Fruit fly (Drosophila melanogaster): ENCODE measurements around the gene Gbeta13F.
A peak's percentile ranks its signal among the peaks of the same experiment; 100 is the strongest.

Gene Gbeta13F

DNA sequence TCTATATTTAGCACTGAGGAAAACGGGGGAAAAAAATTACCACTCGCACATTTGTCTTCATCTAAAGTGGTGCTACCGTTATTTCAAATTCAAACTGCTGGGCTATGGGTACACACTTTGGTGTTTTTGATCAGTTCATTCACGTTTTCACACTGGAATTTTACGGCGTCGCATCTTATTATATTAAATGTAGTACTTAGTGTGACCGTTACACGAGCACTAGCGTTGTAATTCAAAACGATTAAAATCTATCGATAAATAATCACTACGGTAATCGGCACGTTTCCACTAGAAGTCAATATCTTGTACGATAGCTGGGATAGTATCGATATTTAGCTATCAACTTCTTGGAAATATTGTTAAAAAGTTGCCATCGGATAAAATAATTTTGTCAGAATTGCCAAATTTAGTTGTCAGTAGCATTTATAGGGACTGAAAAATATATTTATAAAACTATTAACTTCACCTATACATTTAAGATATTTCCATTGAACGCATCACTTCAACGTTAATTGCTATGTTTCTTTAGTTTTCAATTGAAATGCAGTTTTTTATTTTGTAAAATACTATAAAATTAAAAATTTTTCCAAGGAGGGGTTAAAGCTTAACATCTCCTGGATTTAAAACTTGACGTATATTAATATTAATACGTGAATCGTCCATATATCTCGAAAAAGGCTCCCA, 2.2 kb upstream of the Gbeta13F start, which contains the start of the genes CG46440 and Myb (continued):
- TF ChIP-seq CG14860 (GFP tag; IDR thresholded peaks at IDR 0.05; ENCODE audit: partially characterized antibody) (peak; percentile 74), CG15514 (GFP tag; optimal IDR thresholded peaks at IDR 0.05) (peak; percentile 18), CG34376 (GFP tag; optimal IDR thresholded peaks at IDR 0.05) (no peak), CG14710 (tag; optimal IDR thresholded peaks at IDR 0.05) (peak; percentile 24), Rx (GFP tag; IDR thresholded peaks at IDR 0.05) (no peak), inv (GFP tag; IDR thresholded peaks at IDR 0.05; ENCODE audit: partially characterized antibody) (peak; percentile 85), CG42726 (GFP tag; IDR thresholded peaks at IDR 0.05; ENCODE audit: partially characterized antibody) (peak; percentile 75; the same call in 1 of the 2 replicates), vnd (GFP tag; IDR thresholded peaks at IDR 0.05; ENCODE audit: partially characterized antibody) (peak; percentile 83), CG14014 (GFP tag; IDR thresholded peaks at IDR 0.05) (no peak), HmgZ (tag; optimal IDR thresholded peaks at IDR 0.05) (peak; percentile 14), chinmo (GFP tag; IDR thresholded peaks at IDR 0.05; ENCODE audit: partially characterized antibody) (peak; percentile 64; the same call in 1 of the 4 replicates), vvl (GFP tag; IDR thresholded peaks at IDR 0.05) (peak; percentile 37; the same call in 1 of the 2 replicates), wek (GFP tag; optimal IDR thresholded peaks at IDR 0.05) (peak; percentile 12), vfl (GFP tag; optimal IDR thresholded peaks at IDR 0.05) (no peak), GATAe (GFP tag; conservative IDR thresholded peaks at IDR 0.05) (no peak), CG9797 (GFP tag; optimal IDR thresholded peaks at IDR 0.05) (peak; percentile 59), cad (GFP tag; optimal IDR thresholded peaks at IDR 0.05) (no peak), hb (GFP tag; IDR thresholded peaks at IDR 0.05; ENCODE audit: partially characterized antibody) (peak; percentile 82), cg (GFP tag; optimal IDR thresholded peaks at IDR 0.05) (no peak), mam (GFP tag; optimal IDR thresholded peaks at IDR 0.05) (peak; percentile 5), Dref (GFP tag; IDR thresholded peaks at IDR 0.05) (peak; percentile 88), gt (GFP tag; IDR thresholded peaks at IDR 0.05) (no peak), BEAF-32 (GFP tag; optimal IDR thresholded peaks at IDR 0.05) (peak; percentile 83), Doc3 (GFP tag; IDR thresholded peaks at IDR 0.05; ENCODE audit: partially characterized antibody) (peak; percentile 59; the same call in 1 of the 3 replicates), pros (GFP tag; optimal IDR thresholded peaks at IDR 0.05) (no peak), BtbVII (GFP tag; optimal IDR thresholded peaks at IDR 0.05) (no peak), Nf-YB (GFP tag; optimal IDR thresholded peaks at IDR 0.05) (no peak), YL-1 (GFP tag; optimal IDR thresholded peaks at IDR 0.05) (peak; percentile 43), CG11093 (GFP tag; IDR thresholded peaks at IDR 0.05) (no peak), zf30C (GFP tag; optimal IDR thresholded peaks at IDR 0.05) (peak; percentile 60), stwl (tag; optimal IDR thresholded peaks at IDR 0.05) (peak; percentile 70), CG8924 (tag; optimal IDR thresholded peaks at IDR 0.05) (peak; percentile 39), ab (GFP tag; optimal IDR thresholded peaks at IDR 0.05) (no peak), sens (GFP tag) (peak; percentile 54), Dll (GFP tag; IDR thresholded peaks at IDR 0.05; ENCODE audit: partially characterized antibody) (peak; percentile 77), pzg (GFP tag; optimal IDR thresholded peaks at IDR 0.05) (peak; percentile 68), Ets97D (GFP tag; optimal IDR thresholded peaks at IDR 0.05) (peak; percentile 16), CG30020 (tag; optimal IDR thresholded peaks at IDR 0.05) (peak; percentile 88), hth (optimal IDR thresholded peaks at IDR 0.05) (no peak), ssp (GFP tag; IDR thresholded peaks at IDR 0.05) (peak; percentile 81), CG12071 (GFP tag; optimal IDR thresholded peaks at IDR 0.05) (no peak), Ets65A (GFP tag) (peak; percentile 89), CG34224 (GFP tag; IDR thresholded peaks at IDR 0.05; ENCODE audit: partially characterized antibody) (peak; percentile 71), CG17802 (tag; optimal IDR thresholded peaks at IDR 0.05) (peak; percentile 65), CG16813 (GFP tag; IDR thresholded peaks at IDR 0.05; ENCODE audit: partially characterized antibody) (peak; percentile 90), CG7357 (GFP tag; IDR thresholded peaks at IDR 0.05) (peak; percentile 92), Sry-δ (GFP tag; optimal IDR thresholded peaks at IDR 0.05) (peak; percentile 76), kni (GFP tag; optimal IDR thresholded peaks at IDR 0.05) (peak; percentile 14)

Data from whole organism, embryonic.